Fruit fly (Drosophila melanogaster) whole organism, embryonic: ENCODE data around the gene CG31125.

Source experiments
- Adf1 ChIP-seq: fragments of 200-800 bp; sonication (Bioruptor generic); IDR thresholded peaks from 2 replicates; pipeline ENCODE4 v1.3.6; 2022; ENCODE audit warnings: missing biosample characterization, missing genetic modification characterization
- CG10209 ChIP-seq: fragments of 200-800 bp; sonication (Bioruptor generic); optimal IDR thresholded peaks from 3 replicates; lab custom pipeline; 2017; ENCODE audit warnings: missing biosample characterization, mild to moderate bottlenecking, missing genetic modification characterization, missing genetic modification reagents
- CG10654 ChIP-seq: fragments of 200-800 bp; sonication (Bioruptor generic); optimal IDR thresholded peaks from 2 replicates; lab custom pipeline; 2016; ENCODE audit warnings: missing biosample characterization, missing genetic modification characterization
- CG10959 ChIP-seq: fragments of 200-800 bp; sonication (Bioruptor generic); IDR thresholded peaks from 2 replicates; pipeline ENCODE4 v1.3.6; 2022; ENCODE audit warnings: missing biosample characterization, missing genetic modification characterization
- CG10979 ChIP-seq: fragments of 200-800 bp; sonication (Bioruptor generic); optimal IDR thresholded peaks from 2 replicates; lab custom pipeline; 2018; ENCODE audit warnings: missing biosample characterization, mild to moderate bottlenecking, missing genetic modification characterization, moderate library complexity
- CG15011 ChIP-seq: fragments of 200-800 bp; sonication (Bioruptor generic); optimal IDR thresholded peaks from 3 replicates; lab custom pipeline; 2018; ENCODE audit warnings: missing biosample characterization, mild to moderate bottlenecking, missing genetic modification characterization
- CG15479 ChIP-seq: fragments of 200-800 bp; sonication (Bioruptor generic); optimal IDR thresholded peaks from 3 replicates; lab custom pipeline; 2019; ENCODE audit warnings: missing biosample characterization, mild to moderate bottlenecking, missing genetic modification characterization, moderate library complexity
- CG16779 ChIP-seq: fragments of 200-800 bp; sonication (Bioruptor generic); IDR thresholded peaks from 2 replicates; pipeline ENCODE4 v1.3.6; 2022; ENCODE audit warnings: missing biosample characterization, missing genetic modification characterization
- CG17385 ChIP-seq: fragments of 200-800 bp; sonication (Bioruptor generic); optimal IDR thresholded peaks from 3 replicates; lab custom pipeline; 2018; ENCODE audit warnings: missing biosample characterization, mild to moderate bottlenecking, missing genetic modification characterization
- CG2678 ChIP-seq: fragments of 200-800 bp; sonication (Bioruptor generic); optimal IDR thresholded peaks from 3 replicates; lab custom pipeline; 2019; ENCODE audit warnings: missing biosample characterization, mild to moderate bottlenecking, missing genetic modification characterization, moderate library complexity
- CG2712 ChIP-seq: fragments of 200-800 bp; optimal IDR thresholded peaks from 3 replicates; lab custom pipeline; 2019; ENCODE audit warnings: missing biosample characterization, mild to moderate bottlenecking, missing genetic modification characterization, moderate library complexity
- CG31388 ChIP-seq: fragments of 200-800 bp; sonication (Bioruptor generic); optimal IDR thresholded peaks from 2 replicates; lab custom pipeline; 2016; ENCODE audit warnings: missing biosample characterization, missing genetic modification characterization
- CG34376 ChIP-seq: fragments of 200-800 bp; sonication (Bioruptor generic); optimal IDR thresholded peaks from 2 replicates; lab custom pipeline; 2018; ENCODE audit warnings: missing biosample characterization, mild to moderate bottlenecking, missing genetic modification characterization
- CG3847 ChIP-seq: fragments of 200-800 bp; sonication (Bioruptor generic); IDR thresholded peaks from 2 replicates; pipeline ENCODE4 v1.3.6; 2022; ENCODE audit warnings: missing biosample characterization, missing genetic modification characterization
- CG4328 ChIP-seq: fragments of 200-800 bp; sonication (Bioruptor generic); optimal IDR thresholded peaks from 3 replicates; lab custom pipeline; 2017; ENCODE audit warnings: missing biosample characterization, missing genetic modification reagents, missing genetic modification characterization
- CG6689 ChIP-seq: fragments of 200-800 bp; sonication (Bioruptor generic); IDR thresholded peaks from 2 replicates; pipeline ENCODE4 v1.3.6; 2022; ENCODE audit warnings: missing biosample characterization, missing genetic modification characterization
- CG6765 ChIP-seq: fragments of 200-800 bp; sonication (Bioruptor generic); optimal IDR thresholded peaks from 3 replicates; lab custom pipeline; 2017; ENCODE audit warnings: missing biosample characterization, mild to moderate bottlenecking, missing genetic modification characterization
- CG7271 ChIP-seq: fragments of 200-800 bp; sonication (Bioruptor generic); optimal IDR thresholded peaks from 2 replicates; lab custom pipeline; 2018; ENCODE audit warnings: missing biosample characterization, mild to moderate bottlenecking, missing genetic modification characterization, moderate library complexity
- CG7357 ChIP-seq: fragments of 200-800 bp; sonication (Bioruptor generic); IDR thresholded peaks from 3 replicates; pipeline ENCODE4 v1.3.6; 2022; ENCODE audit warnings: missing biosample characterization, missing genetic modification characterization
- CG7556 ChIP-seq: fragments of 200-800 bp; sonication (Bioruptor generic); optimal IDR thresholded peaks from 2 replicates; lab custom pipeline; 2017; ENCODE audit warnings: missing biosample characterization, mild to moderate bottlenecking, missing genetic modification characterization
- CG8388 ChIP-seq: fragments of 200-800 bp; sonication (Bioruptor generic); optimal IDR thresholded peaks from 2 replicates; lab custom pipeline; 2019; ENCODE audit warnings: missing biosample characterization, mild to moderate bottlenecking, missing genetic modification characterization, moderate library complexity
- CG9437 ChIP-seq: fragments of 200-800 bp; sonication (Bioruptor generic); optimal IDR thresholded peaks from 2 replicates; lab custom pipeline; 2018; ENCODE audit warnings: missing biosample characterization, mild to moderate bottlenecking, missing genetic modification characterization
- CG9727 ChIP-seq: fragments of 200-800 bp; sonication (Bioruptor generic); optimal IDR thresholded peaks from 3 replicates; lab custom pipeline; 2017; ENCODE audit warnings: missing biosample characterization, mild to moderate bottlenecking, missing genetic modification characterization
- CG9876 ChIP-seq: fragments of 200-800 bp; sonication (Bioruptor generic); optimal IDR thresholded peaks from 2 replicates; lab custom pipeline; 2016; ENCODE audit warnings: missing biosample characterization, missing genetic modification characterization
- Doc2 ChIP-seq: fragments of 200-800 bp; sonication (Bioruptor generic); IDR thresholded peaks from 2 replicates; pipeline ENCODE4 v1.3.6; 2022; ENCODE audit warnings: missing biosample characterization, missing genetic modification characterization
- Ets65A ChIP-seq: fragments of 200-800 bp; sonication (Bioruptor generic); peaks from one replicate; lab custom pipeline; 2016; ENCODE audit warnings: missing biosample characterization, missing genetic modification characterization
- Ets97D ChIP-seq: fragments of 200-800 bp; sonication (Bioruptor generic); optimal IDR thresholded peaks from 3 replicates; lab custom pipeline; 2016; ENCODE audit warnings: missing biosample characterization, missing genetic modification characterization
- H2.0 ChIP-seq: fragments of 200-800 bp; sonication (Bioruptor generic); IDR thresholded peaks from 2 replicates; pipeline ENCODE4 v1.3.6; 2022; ENCODE audit warnings: missing biosample characterization, missing genetic modification characterization
- Nf-YB ChIP-seq: fragments of 200-800 bp; sonication (Bioruptor generic); optimal IDR thresholded peaks from 3 replicates; lab custom pipeline; 2019; ENCODE audit warnings: missing biosample characterization, mild to moderate bottlenecking, missing genetic modification characterization, moderate library complexity
- Nf-YC ChIP-seq: fragments of 200-800 bp; optimal IDR thresholded peaks from 3 replicates; lab custom pipeline; 2019; ENCODE audit warnings: missing biosample characterization, mild to moderate bottlenecking, missing genetic modification characterization, moderate library complexity
- Ravus ChIP-seq: fragments of 200-800 bp; sonication (Bioruptor generic); IDR thresholded peaks from 2 replicates; pipeline ENCODE4 v1.3.6; 2022; ENCODE audit warnings: missing biosample characterization, missing genetic modification characterization
- Scr ChIP-seq: fragments of 200-800 bp; sonication (Bioruptor generic); IDR thresholded peaks from 2 replicates; pipeline ENCODE4 v1.3.6; 2022; ENCODE audit warnings: missing biosample characterization, missing genetic modification characterization; ENCODE audit not compliant: partially characterized antibody
- Side ChIP-seq: fragments of 200-800 bp; sonication (Bioruptor generic); optimal IDR thresholded peaks from 2 replicates; lab custom pipeline; 2016; ENCODE audit warnings: missing biosample characterization, missing genetic modification characterization
- br ChIP-seq: fragments of >200 bp; optimal IDR thresholded peaks from 2 replicates; lab custom pipeline; 2017
- croc ChIP-seq: fragments of 200-800 bp; sonication (Bioruptor generic); conservative IDR thresholded peaks from 3 replicates; pipeline ENCODE4 v1.3.6; 2022; ENCODE audit warnings: missing biosample characterization, missing genetic modification characterization
- da ChIP-seq: fragments of 200-800 bp; sonication (Bioruptor generic); optimal IDR thresholded peaks from 2 replicates; lab custom pipeline; 2016; ENCODE audit warnings: missing biosample characterization, missing genetic modification characterization
- disco-r ChIP-seq: fragments of 200-800 bp; sonication (Bioruptor generic); optimal IDR thresholded peaks from 2 replicates; lab custom pipeline; 2016; ENCODE audit warnings: missing biosample characterization, missing genetic modification characterization
- dmrt99B ChIP-seq: fragments of 200-800 bp; sonication (Bioruptor generic); optimal IDR thresholded peaks from 2 replicates; lab custom pipeline; 2018; ENCODE audit warnings: missing biosample characterization, mild to moderate bottlenecking, missing genetic modification characterization, moderate library complexity
- gcm2 ChIP-seq: fragments of 200-800 bp; sonication (Bioruptor generic); optimal IDR thresholded peaks from 2 replicates; lab custom pipeline; 2016; ENCODE audit warnings: missing biosample characterization, missing genetic modification characterization
- grau ChIP-seq: fragments of 200-800 bp; optimal IDR thresholded peaks from 3 replicates; lab custom pipeline; 2019; ENCODE audit warnings: missing biosample characterization, mild to moderate bottlenecking, missing genetic modification characterization, moderate library complexity
- hbn ChIP-seq: fragments of 200-800 bp; sonication (Bioruptor generic); IDR thresholded peaks from 2 replicates; pipeline ENCODE4 v1.3.6; 2022; ENCODE audit warnings: missing biosample characterization, missing genetic modification characterization; ENCODE audit not compliant: partially characterized antibody
- hkb ChIP-seq, 2 experiments: fragments of 200-800 bp in 1 of 2; fragments of >200 bp in 1 of 2; sonication (Bioruptor generic) in 1 of 2; IDR thresholded peaks in 1 of 2; optimal IDR thresholded peaks in 1 of 2; 2 replicates each; pipeline versions ENCODE4 v1.3.6 to Lab custom; 2017 to 2022; ENCODE audit warnings: missing biosample characterization in 1 of 2, missing genetic modification characterization in 1 of 2
- insv ChIP-seq, 2 experiments: fragments of 200-800 bp; sonication (Bioruptor generic); optimal IDR thresholded peaks; 3 replicates each; lab custom pipeline; 2016 to 2018; ENCODE audit warnings: missing biosample characterization in 2 of 2, missing genetic modification characterization in 2 of 2
- lmd ChIP-seq: fragments of 200-800 bp; sonication (Bioruptor generic); IDR thresholded peaks from 2 replicates; pipeline ENCODE4 v1.3.6; 2022; ENCODE audit warnings: missing biosample characterization, missing genetic modification characterization
- nau ChIP-seq: fragments of 200-800 bp; sonication (Bioruptor generic); optimal IDR thresholded peaks from 3 replicates; lab custom pipeline; 2017; ENCODE audit warnings: missing biosample characterization, mild to moderate bottlenecking, missing genetic modification characterization, missing genetic modification reagents
- onecut ChIP-seq: fragments of 200-800 bp; sonication (Bioruptor generic); IDR thresholded peaks from 2 replicates; pipeline ENCODE4 v1.3.6; 2022; ENCODE audit warnings: missing biosample characterization, missing genetic modification characterization
- pb ChIP-seq: fragments of 200-800 bp; sonication (Bioruptor generic); optimal IDR thresholded peaks from 3 replicates; lab custom pipeline; 2016; ENCODE audit warnings: missing biosample characterization, missing genetic modification characterization
- salm ChIP-seq: fragments of 200-800 bp; sonication (Bioruptor generic); optimal IDR thresholded peaks from 2 replicates; lab custom pipeline; 2018; ENCODE audit warnings: missing biosample characterization, mild to moderate bottlenecking, missing genetic modification characterization
- stwl ChIP-seq: fragments of 200-800 bp; sonication (Bioruptor generic); optimal IDR thresholded peaks from 3 replicates; lab custom pipeline; 2018; ENCODE audit warnings: missing biosample characterization, mild to moderate bottlenecking, missing genetic modification characterization, moderate library complexity
- vnd ChIP-seq: fragments of 200-800 bp; sonication (Bioruptor generic); IDR thresholded peaks from 3 replicates; pipeline ENCODE4 v1.3.6; 2022; ENCODE audit warnings: missing biosample characterization, missing genetic modification characterization; ENCODE audit not compliant: partially characterized antibody

Gene CG31125

DNA sequence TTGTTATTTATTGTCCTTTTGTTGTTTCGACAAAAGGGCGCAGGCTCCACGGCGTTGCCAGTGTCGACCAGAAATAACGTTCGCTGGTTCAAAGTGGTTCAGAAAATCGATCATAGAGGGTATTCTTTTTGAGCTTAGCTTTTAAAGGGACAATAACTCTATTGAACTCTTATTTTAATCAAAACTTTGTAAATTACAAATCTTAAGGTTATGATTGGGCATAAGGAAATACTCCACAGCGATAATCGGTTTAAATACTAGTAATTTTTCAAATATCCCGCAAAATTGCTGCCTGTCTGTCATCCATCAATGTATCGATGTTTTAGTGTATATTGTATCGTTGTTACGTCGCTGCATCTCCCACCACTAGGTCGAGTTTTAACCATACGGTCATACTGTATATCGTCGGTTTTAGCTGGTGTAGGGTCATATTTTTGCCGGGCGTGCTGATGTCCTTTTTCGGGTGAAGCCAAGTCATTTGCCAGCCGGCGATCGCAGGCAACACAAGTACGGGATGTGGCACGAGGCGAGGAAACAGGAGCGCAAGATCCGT lies at the start of gene CG31125, which contains the start of gene CG6695 (continued):
- no peak for TF ChIP-seq CG4328 (GFP tag; lab: Kevin White, UChicago)
- peak; percentile 62 for TF ChIP-seq CG2712 (tag; lab: Kevin White, UChicago)
- TF ChIP-seq br (lab: Kevin White, UChicago): no peak
- peak; percentile 40 for TF ChIP-seq CG10654 (GFP tag; lab: Kevin White, UChicago)
- no peak for TF ChIP-seq disco-r (GFP tag; lab: Kevin White, UChicago)
- TF ChIP-seq Ets97D (GFP tag; lab: Kevin White, UChicago): peak; percentile 82
- TF ChIP-seq CG3847 (GFP tag; lab: Robert Waterston, UW): peak; percentile 56
- TF ChIP-seq nau (GFP tag; lab: Kevin White, UChicago): no peak
- no peak for TF ChIP-seq CG10959 (GFP tag; lab: Robert Waterston, UW)
- TF ChIP-seq CG8388 (GFP tag; lab: Kevin White, UChicago): peak; percentile 12
- no peak for TF ChIP-seq CG7271 (tag; lab: Kevin White, UChicago)
- no peak for TF ChIP-seq CG9876 (GFP tag; lab: Kevin White, UChicago)
- TF ChIP-seq lmd (GFP tag; lab: Robert Waterston, UW): peak; percentile 43; the same call in 1 of the 2 replicates
- TF ChIP-seq CG16779 (GFP tag; lab: Robert Waterston, UW): no peak
- no peak for TF ChIP-seq CG6765
- peak; percentile 62 for TF ChIP-seq stwl
- peak; percentile 68 for TF ChIP-seq hbn
- TF ChIP-seq CG31388 (GFP tag; lab: Kevin White, UChicago): no peak
- peak; percentile 34 for TF ChIP-seq CG7556 (GFP tag; lab: Kevin White, UChicago)
- TF ChIP-seq da: no peak
- TF ChIP-seq Scr (GFP tag; lab: Robert Waterston, UW): peak; percentile 85
- TF ChIP-seq CG6689: peak; percentile 45; the same call in 1 of the 2 replicates
- TF ChIP-seq Ravus (GFP tag; lab: Robert Waterston, UW): no peak
- TF ChIP-seq H2.0: peak; percentile 20; the same call in 1 of the 2 replicates
- TF ChIP-seq hkb (optimal IDR thresholded peaks at IDR 0.05; lab: Kevin White, UChicago): peak; percentile 71
- no peak for TF ChIP-seq hkb (GFP tag; IDR thresholded peaks at IDR 0.05; lab: Robert Waterston, UW)
- no peak for TF ChIP-seq CG15011 (GFP tag; lab: Kevin White, UChicago)
- TF ChIP-seq Side (GFP tag; lab: Kevin White, UChicago): peak; percentile 61
- TF ChIP-seq grau (tag; lab: Kevin White, UChicago): peak; percentile 47
- TF ChIP-seq Ets65A (GFP tag; lab: Kevin White, UChicago): peak; percentile 96
- no peak for TF ChIP-seq croc (GFP tag; lab: Robert Waterston, UW)
- no peak for TF ChIP-seq CG17385 (GFP tag; lab: Kevin White, UChicago)
- TF ChIP-seq CG10209: no peak
- TF ChIP-seq pb (GFP tag; lab: Kevin White, UChicago): peak; percentile 33
- TF ChIP-seq dmrt99B (tag; lab: Kevin White, UChicago): no peak
- no peak for TF ChIP-seq CG7357 (GFP tag; lab: Robert Waterston, UW)
- no peak for TF ChIP-seq CG15479 (GFP tag; lab: Kevin White, UChicago)
- no peak for TF ChIP-seq salm (tag; lab: Kevin White, UChicago)
- peak; percentile 46 for TF ChIP-seq Nf-YC (tag; lab: Kevin White, UChicago)
- no peak for TF ChIP-seq CG10979
- TF ChIP-seq Nf-YB (GFP tag; lab: Kevin White, UChicago): no peak
- no peak for TF ChIP-seq Doc2 (GFP tag; lab: Robert Waterston, UW)
- TF ChIP-seq CG34376 (GFP tag; lab: Kevin White, UChicago): peak; percentile 25
- TF ChIP-seq onecut (GFP tag; lab: Robert Waterston, UW): no peak
- TF ChIP-seq insv (GFP tag; optimal IDR thresholded peaks at IDR 0.05; lab: Kevin White, UChicago): peak in 1 of 2 experiments; percentile 56
- TF ChIP-seq vnd (GFP tag; lab: Robert Waterston, UW): peak; percentile 73
- no peak for TF ChIP-seq gcm2
- no peak for TF ChIP-seq CG2678
- peak; percentile 27; the same call in 1 of the 2 replicates for TF ChIP-seq Adf1 (GFP tag; lab: Robert Waterston, UW)
- TF ChIP-seq CG9727 (GFP tag; lab: Kevin White, UChicago): peak; percentile 57
- TF ChIP-seq CG9437 (GFP tag; lab: Kevin White, UChicago): peak; percentile 60
